Fruit fly (Drosophila melanogaster): ENCODE results near the gene CG33290.

CG33290 gene

dm6 chr3L:21574296-21574745 lies 32.2 kb downstream of the CG33290 start:
- no peak for TF ChIP-seq noc (tag; optimal IDR thresholded peaks at IDR 0.05)

- no peak for TF ChIP-seq noc (tag; optimal IDR thresholded peaks at IDR 0.05)
Measured at dm6 chr3L:21581984-21582383, 39.8 kb downstream of the CG33290 start.

dm6 chr3L:21584683-21585082 lies 42.5 kb downstream of the CG33290 start:
- TF ChIP-seq noc (tag; optimal IDR thresholded peaks at IDR 0.05) = no peak

- TF ChIP-seq noc (tag; optimal IDR thresholded peaks at IDR 0.05) = no peak
Measured at dm6 chr3L:21585397-21585796, 43.2 kb downstream of the CG33290 start.

dm6 chr3L:21586528-21586927 lies 44.4 kb downstream of the CG33290 start, which contains the start of gene TfAP-2:
TSS of gene TfAP-2 (plus strand) at chr3L:21586828.
- TF ChIP-seq noc (tag; optimal IDR thresholded peaks at IDR 0.05) = no peak

dm6 chr3L:21591247-21591646 lies 49.1 kb downstream of the CG33290 start:
- no peak for TF ChIP-seq noc (tag; optimal IDR thresholded peaks at IDR 0.05)
